Fruit fly (Drosophila melanogaster) whole organism, adult: ENCODE data around the gene CG31157.
A peak's percentile ranks its signal among the peaks of the same experiment; 100 is the strongest.

ENCODE experiments used
- CG11617 ChIP-seq: fragments of 200-800 bp; sonication (Bioruptor generic); optimal IDR thresholded peaks from 2 replicates; lab custom pipeline; 2017; ENCODE audit warnings: mild to moderate bottlenecking, missing biosample characterization, missing genetic modification reagents, missing genetic modification characterization
- CG12768 ChIP-seq: fragments of 200-800 bp; sonication (Bioruptor generic); optimal IDR thresholded peaks from 2 replicates; lab custom pipeline; 2017; ENCODE audit warnings: missing biosample characterization, missing genetic modification characterization, mild to moderate bottlenecking, moderate library complexity, missing genetic modification reagents
- CG14711 ChIP-seq: fragments of 200-800 bp; sonication (Bioruptor generic); optimal IDR thresholded peaks from 2 replicates; lab custom pipeline; 2018; ENCODE audit warnings: missing biosample characterization, mild to moderate bottlenecking, missing genetic modification characterization, moderate library complexity
- CG1620 ChIP-seq: fragments of 200-800 bp; sonication (Bioruptor generic); optimal IDR thresholded peaks from 2 replicates; lab custom pipeline; 2016; ENCODE audit warnings: missing biosample characterization, missing genetic modification characterization
- CG33017 ChIP-seq: fragments of 200-800 bp; sonication (Bioruptor generic); optimal IDR thresholded peaks from 2 replicates; lab custom pipeline; 2018; ENCODE audit warnings: missing biosample characterization, mild to moderate bottlenecking, missing genetic modification characterization, moderate library complexity
- CG5204 ChIP-seq: fragments of 200-800 bp; sonication (Bioruptor generic); optimal IDR thresholded peaks from 2 replicates; lab custom pipeline; 2016; ENCODE audit warnings: missing biosample characterization, missing genetic modification characterization
- CG7045 ChIP-seq: fragments of 200-800 bp; sonication (Bioruptor generic); optimal IDR thresholded peaks from 2 replicates; lab custom pipeline; 2017; ENCODE audit warnings: missing biosample characterization, mild to moderate bottlenecking, missing genetic modification characterization
- CG7101 ChIP-seq: fragments of 200-800 bp; sonication (Bioruptor generic); optimal IDR thresholded peaks from 2 replicates; lab custom pipeline; 2018; ENCODE audit warnings: missing biosample characterization, mild to moderate bottlenecking, missing genetic modification characterization, moderate library complexity
- Clk ChIP-seq: fragments of 200-800 bp; sonication (Bioruptor generic); optimal IDR thresholded peaks from 2 replicates; lab custom pipeline; 2017; ENCODE audit warnings: missing biosample characterization, missing genetic modification characterization
- Crg-1 ChIP-seq: fragments of 200-800 bp; sonication (Bioruptor generic); optimal IDR thresholded peaks from 2 replicates; lab custom pipeline; 2016; ENCODE audit warnings: missing biosample characterization, missing genetic modification characterization
- Hr96 ChIP-seq: fragments of 200-800 bp; sonication (Bioruptor generic); optimal IDR thresholded peaks from 2 replicates; lab custom pipeline; 2016; ENCODE audit warnings: missing biosample characterization, missing genetic modification characterization
- Mnt ChIP-seq: fragments of 200-800 bp; sonication (Bioruptor generic); optimal IDR thresholded peaks from 2 replicates; lab custom pipeline; 2016; ENCODE audit warnings: missing biosample characterization, mild to moderate bottlenecking, missing genetic modification characterization
- bab1 ChIP-seq: fragments of 200-800 bp; sonication (Bioruptor generic); optimal IDR thresholded peaks from 3 replicates; lab custom pipeline; 2019; ENCODE audit warnings: missing biosample characterization, mild to moderate bottlenecking, missing genetic modification characterization, moderate library complexity
- cic ChIP-seq: fragments of 200-800 bp; sonication (Bioruptor generic); optimal IDR thresholded peaks from 2 replicates; lab custom pipeline; 2017; ENCODE audit warnings: missing biosample characterization, mild to moderate bottlenecking, missing genetic modification characterization, moderate library complexity
- cnc ChIP-seq, 2 experiments: fragments of >200 bp; optimal IDR thresholded peaks; 2 replicates each; lab custom pipeline; 2017
- kay ChIP-seq: fragments of 200-800 bp; sonication (Bioruptor generic); peaks from one replicate; lab custom pipeline; 2016; ENCODE audit warnings: missing biosample characterization, missing genetic modification characterization, borderline replicate concordance
- ovo ChIP-seq: fragments of 200-800 bp; sonication (Bioruptor generic); optimal IDR thresholded peaks from 2 replicates; lab custom pipeline; 2016; ENCODE audit warnings: missing biosample characterization, missing genetic modification characterization
- pad ChIP-seq: fragments of 200-800 bp; sonication (Bioruptor generic); optimal IDR thresholded peaks from 3 replicates; lab custom pipeline; 2017; ENCODE audit warnings: missing biosample characterization, missing genetic modification characterization, mild to moderate bottlenecking, moderate library complexity, missing genetic modification reagents
- tj ChIP-seq: fragments of 200-800 bp; sonication (Bioruptor generic); optimal IDR thresholded peaks from 3 replicates; lab custom pipeline; 2017; ENCODE audit warnings: missing biosample characterization, mild to moderate bottlenecking, missing genetic modification characterization, moderate library complexity
- toe ChIP-seq: fragments of 200-800 bp; sonication (Bioruptor generic); optimal IDR thresholded peaks from 2 replicates; lab custom pipeline; 2016; ENCODE audit warnings: missing biosample characterization, missing genetic modification characterization

The CG31157 gene

dm6 chr3R:13047431-13047830, at the start of gene CG31157:
Gene CG31157, plus strand, starts transcription at chr3R:13047731.
- TF ChIP-seq CG11617 (no peak), CG1620 (GFP tag; lab: Kevin White, UChicago) (no peak), pad (no peak), Mnt (no peak), tj (GFP tag; lab: Kevin White, UChicago) (no peak), bab1 (GFP tag; lab: Kevin White, UChicago) (no peak), CG7045 (no peak), CG33017 (tag; lab: Kevin White, UChicago) (no peak), CG12768 (GFP tag; lab: Kevin White, UChicago) (no peak), Crg-1 (GFP tag; lab: Kevin White, UChicago) (no peak), CG7101 (tag; lab: Kevin White, UChicago) (no peak), cnc (optimal IDR thresholded peaks at IDR 0.05; lab: Kevin White, UChicago) (no peak)

DNA sequence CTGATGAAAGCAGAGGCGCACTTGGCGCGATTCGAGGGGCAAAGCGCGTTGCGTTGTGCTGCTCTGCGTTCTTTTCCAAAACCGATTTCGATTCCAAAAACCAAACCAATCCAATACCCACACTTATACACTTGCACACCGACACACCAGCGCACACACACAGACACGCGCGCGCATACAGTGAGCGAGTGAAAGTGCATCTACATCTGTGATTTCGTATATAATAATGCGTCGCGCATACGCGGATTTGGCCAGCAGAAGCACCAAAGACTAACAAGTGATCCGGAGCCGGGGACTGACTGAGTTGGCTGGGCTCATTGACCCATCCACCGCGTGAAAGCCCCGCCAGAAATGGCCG, 49.3 kb upstream of the CG31157 start:
- TF ChIP-seq Clk (GFP tag; lab: Kevin White, UChicago) (no peak), CG7045 (no peak), tj (GFP tag; lab: Kevin White, UChicago) (no peak), CG7101 (tag; lab: Kevin White, UChicago) (no peak), bab1 (GFP tag; lab: Kevin White, UChicago) (no peak), CG33017 (tag; lab: Kevin White, UChicago) (no peak), CG11617 (no peak), Hr96 (no peak), pad (no peak), CG1620 (GFP tag; lab: Kevin White, UChicago) (no peak), kay (GFP tag; lab: Kevin White, UChicago) (no peak), ovo (no peak)

- TF ChIP-seq kay (GFP tag; lab: Kevin White, UChicago) (no peak), cnc (optimal IDR thresholded peaks at IDR 0.05; lab: Kevin White, UChicago) (no peak), CG14711 (tag; lab: Kevin White, UChicago) (no peak)
Observed at dm6 chr3R:13009595-13009994, 37.9 kb upstream of the CG31157 start, which contains the start of gene CG11656. Gene CG11656, plus strand, starts transcription at chr3R:13009895.

- TF ChIP-seq CG7101 (tag; lab: Kevin White, UChicago) (peak; percentile 53), CG12768 (GFP tag; lab: Kevin White, UChicago) (no peak), bab1 (GFP tag; lab: Kevin White, UChicago) (peak; percentile 21), Mnt (peak; percentile 51)
Observed at dm6 chr3R:13010905-13011620, 36.5 kb upstream of the CG31157 start, which contains the start of gene CG8031. Gene CG8031, minus strand, starts transcription at chr3R:13011310.

DNA sequence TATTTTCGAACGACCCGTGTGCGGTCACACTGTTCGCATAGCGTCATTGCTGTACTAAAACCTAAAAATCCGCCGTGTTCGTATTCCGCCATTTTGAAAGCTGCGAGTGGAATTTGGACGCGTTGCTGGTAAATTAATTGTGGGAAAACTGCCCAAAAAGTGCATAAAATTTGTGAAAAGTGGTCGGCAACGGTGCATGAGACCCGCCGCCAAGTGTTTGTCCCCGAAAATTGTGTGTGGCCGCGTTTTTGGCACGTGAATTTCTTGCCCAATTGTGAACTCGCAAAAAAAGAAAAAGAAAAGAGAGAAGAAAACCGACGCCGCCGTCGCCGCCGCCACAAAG, 35.9 kb upstream of the CG31157 start, which contains the start of gene CtBP:
Gene CtBP, plus strand, starts transcription at position 29 of the 343 bp plus-strand sequence.
- TF ChIP-seq ovo, result no peak
- TF ChIP-seq CG5204, result no peak
- no peak for TF ChIP-seq CG14711 (tag; lab: Kevin White, UChicago)
- no peak for TF ChIP-seq CG7045
- no peak for TF ChIP-seq toe (GFP tag; lab: Kevin White, UChicago)
- no peak for TF ChIP-seq tj (GFP tag; lab: Kevin White, UChicago)
- TF ChIP-seq Mnt, result no peak
- no peak for TF ChIP-seq bab1 (GFP tag; lab: Kevin White, UChicago)
- no peak for TF ChIP-seq cic (GFP tag; lab: Kevin White, UChicago)
- TF ChIP-seq pad, result no peak
- TF ChIP-seq CG12768 (GFP tag; lab: Kevin White, UChicago), result no peak
- TF ChIP-seq CG11617, result no peak
- TF ChIP-seq CG33017 (tag; lab: Kevin White, UChicago), result no peak
- TF ChIP-seq Crg-1 (GFP tag; lab: Kevin White, UChicago), result no peak
- TF ChIP-seq CG1620 (GFP tag; lab: Kevin White, UChicago), result no peak
- TF ChIP-seq Clk (GFP tag; lab: Kevin White, UChicago), result no peak
- TF ChIP-seq CG7101 (tag; lab: Kevin White, UChicago), result no peak
- TF ChIP-seq Hr96, result no peak
- no peak for TF ChIP-seq cnc (optimal IDR thresholded peaks at IDR 0.05; lab: Kevin White, UChicago)
- no peak for TF ChIP-seq kay (GFP tag; lab: Kevin White, UChicago)

dm6 chr3R:13012351-13012750, 35.2 kb upstream of the CG31157 start:
- peak; percentile 63 for TF ChIP-seq CG14711 (tag; lab: Kevin White, UChicago)
- peak; percentile 80 for TF ChIP-seq tj (GFP tag; lab: Kevin White, UChicago)
- peak; percentile 84 for TF ChIP-seq Mnt
- TF ChIP-seq CG1620 (GFP tag; lab: Kevin White, UChicago), result peak; percentile 71
- TF ChIP-seq toe (GFP tag; lab: Kevin White, UChicago), result peak; percentile 37
- peak; percentile 34 for TF ChIP-seq CG7045
- TF ChIP-seq Hr96, result peak; percentile 72
- TF ChIP-seq cnc (optimal IDR thresholded peaks at IDR 0.05; lab: Kevin White, UChicago), result peak; percentile 91 to 95
- TF ChIP-seq ovo, result peak; percentile 48
- TF ChIP-seq Clk (GFP tag; lab: Kevin White, UChicago), result peak; percentile 30
- TF ChIP-seq CG33017 (tag; lab: Kevin White, UChicago), result peak; percentile 42
- TF ChIP-seq CG11617, result peak; percentile 65
- peak; percentile 83 for TF ChIP-seq cic (GFP tag; lab: Kevin White, UChicago)
- peak; percentile 80 for TF ChIP-seq CG12768 (GFP tag; lab: Kevin White, UChicago)
- no peak for TF ChIP-seq CG5204
- no peak for TF ChIP-seq kay (GFP tag; lab: Kevin White, UChicago)
- peak; percentile 6 for TF ChIP-seq bab1 (GFP tag; lab: Kevin White, UChicago)
- peak; percentile 87 for TF ChIP-seq pad
- peak; percentile 63 for TF ChIP-seq Crg-1 (GFP tag; lab: Kevin White, UChicago)
- peak; percentile 62 for TF ChIP-seq CG7101 (tag; lab: Kevin White, UChicago)
